Fruit fly (Drosophila melanogaster) whole organism, embryonic: ENCODE measurements around the gene Jarid2.

Experiments
- Bgb ChIP-seq: fragments of 200-800 bp; sonication (Bioruptor generic); IDR thresholded peaks from 2 replicates; pipeline ENCODE4 v1.3.6; 2022; ENCODE audit warnings: missing biosample characterization, missing genetic modification characterization; ENCODE audit not compliant: partially characterized antibody
- CG11504 ChIP-seq: fragments of 200-800 bp; sonication (Bioruptor generic); optimal IDR thresholded peaks from 3 replicates; lab custom pipeline; 2019; ENCODE audit warnings: missing biosample characterization, mild to moderate bottlenecking, missing genetic modification characterization, moderate library complexity
- CG15479 ChIP-seq: fragments of 200-800 bp; sonication (Bioruptor generic); optimal IDR thresholded peaks from 3 replicates; lab custom pipeline; 2019; ENCODE audit warnings: missing biosample characterization, mild to moderate bottlenecking, missing genetic modification characterization, moderate library complexity
- CG17186 ChIP-seq: fragments of 200-800 bp; sonication (Bioruptor generic); optimal IDR thresholded peaks from 3 replicates; lab custom pipeline; 2017; ENCODE audit warnings: missing biosample characterization, missing genetic modification reagents, missing genetic modification characterization
- CG17359 ChIP-seq: fragments of 200-800 bp; sonication (Bioruptor generic); optimal IDR thresholded peaks from 3 replicates; lab custom pipeline; 2018; ENCODE audit warnings: missing biosample characterization, mild to moderate bottlenecking, missing genetic modification characterization, moderate library complexity
- CG3847 ChIP-seq: fragments of 200-800 bp; sonication (Bioruptor generic); IDR thresholded peaks from 2 replicates; pipeline ENCODE4 v1.3.6; 2022; ENCODE audit warnings: missing biosample characterization, missing genetic modification characterization
- CG6175 ChIP-seq: fragments of 200-800 bp; sonication (Bioruptor generic); IDR thresholded peaks from 3 replicates; pipeline ENCODE4 v1.3.6; 2022; ENCODE audit warnings: missing biosample characterization, missing genetic modification characterization
- CG7271 ChIP-seq: fragments of 200-800 bp; sonication (Bioruptor generic); optimal IDR thresholded peaks from 2 replicates; lab custom pipeline; 2018; ENCODE audit warnings: missing biosample characterization, mild to moderate bottlenecking, missing genetic modification characterization, moderate library complexity
- CG7556 ChIP-seq: fragments of 200-800 bp; sonication (Bioruptor generic); optimal IDR thresholded peaks from 2 replicates; lab custom pipeline; 2017; ENCODE audit warnings: missing biosample characterization, mild to moderate bottlenecking, missing genetic modification characterization
- CG9817 ChIP-seq: fragments of 200-800 bp; sonication (Bioruptor generic); optimal IDR thresholded peaks from 2 replicates; lab custom pipeline; 2018; ENCODE audit warnings: missing biosample characterization, mild to moderate bottlenecking, missing genetic modification characterization, moderate library complexity
- D ChIP-seq, 2 experiments: fragments of 200-800 bp in 1 of 2; fragments of >200 bp in 1 of 2; sonication (Bioruptor generic) in 1 of 2; optimal IDR thresholded peaks; 2 replicates in 1 of 2; 3 replicates in 1 of 2; lab custom pipeline; 2017; ENCODE audit warnings: mild to moderate bottlenecking in 1 of 2, missing biosample characterization in 1 of 2, missing genetic modification characterization in 1 of 2, missing genetic modification reagents in 1 of 2
- D19B ChIP-seq: fragments of 200-800 bp; sonication (Bioruptor generic); optimal IDR thresholded peaks from 2 replicates; lab custom pipeline; 2017; ENCODE audit warnings: missing biosample characterization, mild to moderate bottlenecking, missing genetic modification characterization
- Dll ChIP-seq: fragments of 200-800 bp; sonication (Bioruptor generic); IDR thresholded peaks from 4 replicates; pipeline ENCODE4 v1.3.6; 2022; ENCODE audit warnings: missing biosample characterization, missing genetic modification characterization; ENCODE audit not compliant: partially characterized antibody
- Ets65A ChIP-seq: fragments of 200-800 bp; sonication (Bioruptor generic); peaks from one replicate; lab custom pipeline; 2016; ENCODE audit warnings: missing biosample characterization, missing genetic modification characterization
- Fer1 ChIP-seq: fragments of 200-800 bp; sonication (Bioruptor generic); optimal IDR thresholded peaks from 2 replicates; lab custom pipeline; 2017; ENCODE audit warnings: missing biosample characterization, mild to moderate bottlenecking, missing genetic modification characterization
- Gug ChIP-seq: fragments of 200-800 bp; sonication (Bioruptor generic); IDR thresholded peaks from 4 replicates; pipeline ENCODE4 v1.3.6; 2022; ENCODE audit warnings: missing biosample characterization, missing genetic modification characterization
- Kr ChIP-seq: fragments of 200-800 bp; sonication (Bioruptor generic); optimal IDR thresholded peaks from 2 replicates; lab custom pipeline; 2017; ENCODE audit warnings: missing biosample characterization, mild to moderate bottlenecking, missing genetic modification characterization
- Lim3 ChIP-seq: fragments of 200-800 bp; sonication (Bioruptor generic); IDR thresholded peaks from 2 replicates; pipeline ENCODE4 v1.3.6; 2022; ENCODE audit warnings: missing biosample characterization, missing genetic modification characterization
- Lpt ChIP-seq: fragments of >200 bp; optimal IDR thresholded peaks from 2 replicates; lab custom pipeline; 2018; ENCODE audit warnings: missing biosample characterization, missing genetic modification characterization
- Mad ChIP-seq: fragments of 200-800 bp; sonication (Bioruptor generic); optimal IDR thresholded peaks from 2 replicates; lab custom pipeline; 2016; ENCODE audit warnings: missing biosample characterization, missing genetic modification characterization
- Max ChIP-seq: fragments of 200-800 bp; sonication (Bioruptor generic); optimal IDR thresholded peaks from 2 replicates; lab custom pipeline; 2016; ENCODE audit warnings: missing biosample characterization, mild to moderate bottlenecking, missing genetic modification characterization
- NfI ChIP-seq: fragments of 200-800 bp; sonication (Bioruptor generic); optimal IDR thresholded peaks from 3 replicates; lab custom pipeline; 2018; ENCODE audit warnings: missing biosample characterization, mild to moderate bottlenecking, missing genetic modification characterization, moderate library complexity
- Side ChIP-seq: fragments of 200-800 bp; sonication (Bioruptor generic); optimal IDR thresholded peaks from 2 replicates; lab custom pipeline; 2016; ENCODE audit warnings: missing biosample characterization, missing genetic modification characterization
- bowl ChIP-seq: fragments of 200-800 bp; sonication (Bioruptor generic); IDR thresholded peaks from 2 replicates; pipeline ENCODE4 v1.3.6; 2022; ENCODE audit warnings: missing biosample characterization, missing genetic modification characterization
- bsh ChIP-seq, 2 experiments: fragments of 200-800 bp; sonication (Bioruptor generic); optimal IDR thresholded peaks; 2 replicates each; lab custom pipeline; 2017 to 2018; ENCODE audit warnings: mild to moderate bottlenecking in 2 of 2, missing biosample characterization in 2 of 2, missing genetic modification characterization in 2 of 2, moderate library complexity in 1 of 2
- cad ChIP-seq: fragments of >200 bp; optimal IDR thresholded peaks from 2 replicates; lab custom pipeline; 2017; ENCODE audit warnings: missing biosample characterization, missing genetic modification characterization
- cato ChIP-seq: fragments of 200-800 bp; sonication (Bioruptor generic); optimal IDR thresholded peaks from 2 replicates; lab custom pipeline; 2016; ENCODE audit warnings: missing biosample characterization, missing genetic modification characterization, borderline replicate concordance
- fd64A ChIP-seq: fragments of 200-800 bp; sonication (Bioruptor generic); optimal IDR thresholded peaks from 3 replicates; lab custom pipeline; 2018; ENCODE audit warnings: missing biosample characterization, mild to moderate bottlenecking, missing genetic modification characterization
- ind ChIP-seq: fragments of 200-800 bp; sonication (Bioruptor generic); optimal IDR thresholded peaks from 3 replicates; lab custom pipeline; 2016; ENCODE audit warnings: missing biosample characterization, missing genetic modification characterization
- inv ChIP-seq: fragments of 200-800 bp; sonication (Bioruptor generic); IDR thresholded peaks from 2 replicates; pipeline ENCODE4 v1.3.6; 2022; ENCODE audit warnings: missing biosample characterization, missing genetic modification characterization; ENCODE audit not compliant: partially characterized antibody
- luna ChIP-seq: fragments of 200-800 bp; sonication (Bioruptor generic); optimal IDR thresholded peaks from 2 replicates; lab custom pipeline; 2016; ENCODE audit warnings: missing biosample characterization, missing genetic modification characterization
- mam ChIP-seq: fragments of 200-800 bp; sonication (Bioruptor generic); optimal IDR thresholded peaks from 3 replicates; lab custom pipeline; 2016; ENCODE audit warnings: missing biosample characterization, missing genetic modification characterization
- pros ChIP-seq: fragments of 200-800 bp; sonication (Bioruptor generic); optimal IDR thresholded peaks from 3 replicates; lab custom pipeline; 2019; ENCODE audit warnings: missing biosample characterization, mild to moderate bottlenecking, missing genetic modification characterization, moderate library complexity
- ranshi ChIP-seq: fragments of 200-800 bp; sonication (Bioruptor generic); IDR thresholded peaks from 2 replicates; pipeline ENCODE4 v1.3.6; 2022; ENCODE audit warnings: missing biosample characterization, missing genetic modification characterization
- sisA ChIP-seq: fragments of 200-800 bp; sonication (Bioruptor generic); IDR thresholded peaks from 2 replicates; pipeline ENCODE4 v1.3.6; 2022; ENCODE audit warnings: missing biosample characterization, missing genetic modification characterization
- sr ChIP-seq: fragments of 200-800 bp; sonication (Bioruptor generic); IDR thresholded peaks from 3 replicates; pipeline ENCODE4 v1.3.6; 2022; ENCODE audit warnings: missing biosample characterization, missing genetic modification characterization
- tna ChIP-seq: fragments of 200-800 bp; sonication (Bioruptor generic); IDR thresholded peaks from 2 replicates; pipeline ENCODE4 v1.3.6; 2022; ENCODE audit warnings: missing biosample characterization, missing genetic modification characterization; ENCODE audit not compliant: partially characterized antibody
- ttk ChIP-seq: fragments of 200-800 bp; sonication (Bioruptor generic); IDR thresholded peaks from 2 replicates; pipeline ENCODE4 v2.1.2; 2022; ENCODE audit warnings: missing biosample characterization, missing genetic modification characterization
- twi ChIP-seq: fragments of 200-800 bp; optimal IDR thresholded peaks from 2 replicates; lab custom pipeline; 2019; ENCODE audit warnings: missing biosample characterization, mild to moderate bottlenecking, missing genetic modification characterization, moderate library complexity
- zen ChIP-seq: fragments of 200-800 bp; sonication (Bioruptor generic); optimal IDR thresholded peaks from 3 replicates; lab custom pipeline; 2018; ENCODE audit warnings: missing biosample characterization, mild to moderate bottlenecking, missing genetic modification characterization, moderate library complexity

Jarid2 gene

dm6 chr3L:9491331-9491730 is 14.5 kb downstream of the Jarid2 start:
- TF ChIP-seq ranshi (GFP tag; lab: Robert Waterston, UW), result no peak
- no peak for TF ChIP-seq tna (GFP tag; lab: Robert Waterston, UW)
- peak; percentile 89 for TF ChIP-seq twi (tag; lab: Kevin White, UChicago)
- no peak for TF ChIP-seq ttk (GFP tag; lab: Robert Waterston, UW)
- TF ChIP-seq ind (GFP tag; lab: Kevin White, UChicago), result no peak
- TF ChIP-seq inv (GFP tag; lab: Robert Waterston, UW), result no peak
- TF ChIP-seq Fer1 (GFP tag; lab: Kevin White, UChicago), result no peak
- no peak for TF ChIP-seq CG6175
- TF ChIP-seq fd64A (GFP tag; lab: Kevin White, UChicago), result no peak
- no peak for TF ChIP-seq Mad (GFP tag; lab: Kevin White, UChicago)
- no peak for TF ChIP-seq Lpt (GFP tag; lab: Kevin White, UChicago)
- peak; percentile 7 for TF ChIP-seq D (optimal IDR thresholded peaks at IDR 0.05; lab: Kevin White, UChicago)
- no peak for TF ChIP-seq D (GFP tag; optimal IDR thresholded peaks at IDR 0.05; lab: Kevin White, UChicago)
- no peak for TF ChIP-seq sr (GFP tag; lab: Robert Waterston, UW)
- no peak for TF ChIP-seq sisA (GFP tag; lab: Robert Waterston, UW)
- peak; percentile 67 for TF ChIP-seq zen (tag; lab: Kevin White, UChicago)
- TF ChIP-seq NfI, result no peak
- TF ChIP-seq pros (GFP tag; lab: Kevin White, UChicago), result peak; percentile 55
- TF ChIP-seq CG7556 (GFP tag; lab: Kevin White, UChicago), result no peak
- TF ChIP-seq luna (GFP tag; lab: Kevin White, UChicago), result no peak
- TF ChIP-seq bsh (GFP tag; optimal IDR thresholded peaks at IDR 0.05; lab: Kevin White, UChicago), result no peak
- TF ChIP-seq CG15479, result peak; percentile 57
- no peak for TF ChIP-seq Lim3
- TF ChIP-seq Bgb (GFP tag; lab: Robert Waterston, UW), result no peak
- no peak for TF ChIP-seq cato (GFP tag; lab: Kevin White, UChicago)
- no peak for TF ChIP-seq mam
- TF ChIP-seq Max (GFP tag; lab: Kevin White, UChicago), result no peak
- TF ChIP-seq D19B (GFP tag; lab: Kevin White, UChicago), result no peak
- TF ChIP-seq Kr (GFP tag; lab: Kevin White, UChicago), result peak; percentile 69
- TF ChIP-seq Gug (GFP tag; lab: Robert Waterston, UW), result no peak
- TF ChIP-seq bowl (GFP tag; lab: Robert Waterston, UW), result no peak

DNA sequence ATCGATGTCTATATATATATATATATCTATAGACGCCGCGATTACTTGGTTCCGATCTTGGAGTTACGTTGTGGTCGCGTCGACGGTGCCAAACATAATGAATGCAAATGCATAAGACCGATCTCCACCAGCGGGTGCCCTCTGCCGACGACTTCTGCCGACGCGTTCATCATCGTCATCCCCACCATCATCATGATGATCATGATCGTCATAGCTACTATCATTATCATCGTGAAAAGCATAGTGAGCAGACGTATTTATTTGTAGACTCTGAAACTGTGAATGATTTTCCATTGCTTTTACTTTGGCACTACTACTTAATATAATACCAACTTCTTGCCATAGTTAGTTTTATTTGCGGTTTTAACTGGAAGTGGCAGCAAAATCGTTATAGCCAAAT is 15.3 kb downstream of the Jarid2 start, which contains the start of gene CG32037:
Gene CG32037 (minus strand): TSS at position 101 of the 400 bp plus-strand sequence.
- TF ChIP-seq Dll (GFP tag; lab: Robert Waterston, UW) (0 out of 4 replicates have a peak, but pooled peaks have one; percentile 3), CG11504 (no peak), CG7271 (tag; lab: Kevin White, UChicago) (no peak), zen (tag; lab: Kevin White, UChicago) (no peak), CG9817 (tag; lab: Kevin White, UChicago) (no peak), CG17186 (GFP tag; lab: Kevin White, UChicago) (no peak)

- peak; percentile 32 for TF ChIP-seq cad (GFP tag; lab: Kevin White, UChicago)
- TF ChIP-seq CG3847 (GFP tag; lab: Robert Waterston, UW), result no peak
- TF ChIP-seq Ets65A (GFP tag; lab: Kevin White, UChicago), result peak; percentile 32
- no peak for TF ChIP-seq CG17359
- no peak for TF ChIP-seq Side (GFP tag; lab: Kevin White, UChicago)
Observed at dm6 chr3L:9497249-9497648, 20.4 kb downstream of the Jarid2 start.
